Worm (Caenorhabditis elegans) whole organism, L3 larva: ENCODE data around the gene F08G2.4.

Experiments used
- ama-1 ChIP-seq: fragments of 150-350 bp; optimal IDR thresholded peaks from 2 replicates; lab custom pipeline; 2018
- ceh-82 ChIP-seq: fragments of 150-350 bp; optimal IDR thresholded peaks from 2 replicates; lab custom pipeline; 2014; ENCODE audit warnings: missing biosample characterization, missing genetic modification characterization
- egl-27 ChIP-seq: sonication (generic microtip); optimal IDR thresholded peaks from 4 replicates; lab custom pipeline; 2017; ENCODE audit warnings: missing biosample characterization, missing genetic modification reagents, missing genetic modification characterization
- eor-1 ChIP-seq, 2 experiments: fragments of 150-350 bp; optimal IDR thresholded peaks; 2 replicates each; lab custom pipeline; 2014 to 2018; ENCODE audit warnings: missing biosample characterization in 2 of 2, missing genetic modification characterization in 2 of 2
- fkh-10 ChIP-seq: sonication (generic microtip); optimal IDR thresholded peaks from 2 replicates; lab custom pipeline; 2017; ENCODE audit warnings: missing biosample characterization, missing genetic modification reagents, missing genetic modification characterization
- fos-1 ChIP-seq: fragments of 150-350 bp; optimal IDR thresholded peaks from 2 replicates; lab custom pipeline; 2014; ENCODE audit warnings: missing biosample characterization, missing genetic modification characterization
- jun-1 ChIP-seq: fragments of 150-350 bp; optimal IDR thresholded peaks from 2 replicates; lab custom pipeline; 2014; ENCODE audit warnings: missing biosample characterization, missing genetic modification reagents, missing genetic modification characterization
- nhr-237 ChIP-seq: fragments of 150-350 bp; optimal IDR thresholded peaks from 2 replicates; lab custom pipeline; 2014; ENCODE audit warnings: missing biosample characterization, missing genetic modification characterization
- nhr-28 ChIP-seq: fragments of 150-350 bp; optimal IDR thresholded peaks from 2 replicates; lab custom pipeline; 2014; ENCODE audit warnings: missing biosample characterization, missing genetic modification characterization
- nhr-77 ChIP-seq: fragments of 150-350 bp; optimal IDR thresholded peaks from 2 replicates; lab custom pipeline; 2014; ENCODE audit warnings: missing biosample characterization, missing genetic modification characterization
- pha-4 ChIP-seq: fragments of 150-350 bp; optimal IDR thresholded peaks from 2 replicates; lab custom pipeline; 2014; ENCODE audit warnings: missing biosample characterization, missing genetic modification reagents, missing genetic modification characterization
- snpc-4 ChIP-seq: fragments of 150-350 bp; optimal IDR thresholded peaks from 2 replicates; lab custom pipeline; 2014; ENCODE audit warnings: missing biosample characterization, missing genetic modification characterization
- zag-1 ChIP-seq: fragments of 150-350 bp; optimal IDR thresholded peaks from 2 replicates; lab custom pipeline; 2014; ENCODE audit warnings: missing biosample characterization, missing genetic modification characterization

DNA sequence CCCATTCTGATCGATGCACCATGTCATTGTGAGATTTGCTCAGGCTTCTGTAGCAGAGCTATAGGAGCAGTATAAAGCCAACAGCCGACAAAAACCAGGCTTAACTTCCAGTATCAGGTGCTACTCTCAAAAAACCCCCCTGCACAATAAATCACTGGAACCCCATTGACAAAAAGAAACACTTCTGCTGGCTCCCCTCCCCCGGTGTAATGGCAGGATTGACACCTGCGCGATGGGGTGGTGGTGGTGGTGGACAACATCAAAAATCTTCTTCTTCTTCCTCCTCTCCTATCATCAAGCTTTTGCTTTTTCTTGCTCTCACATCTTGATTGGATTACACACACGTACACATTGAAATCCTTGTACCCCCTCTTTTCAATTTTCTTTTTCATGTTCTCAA lies 40.7 kb upstream of the F08G2.4 start:
- TF ChIP-seq fkh-10 (GFP tag; lab: Kevin White, UChicago) (no peak), nhr-237 (tag; lab: Kevin White, UChicago) (no peak), fos-1 (no peak), egl-27 (tag; lab: Kevin White, UChicago) (no peak), jun-1 (tag; lab: Kevin White, UChicago) (no peak), pha-4 (no peak), nhr-28 (tag; lab: Kevin White, UChicago) (no peak), ama-1 (lab: Kevin White, UChicago) (no peak), nhr-77 (tag; lab: Kevin White, UChicago) (no peak), zag-1 (tag; lab: Kevin White, UChicago) (no peak), ceh-82 (tag; lab: Kevin White, UChicago) (no peak), eor-1 (tag; optimal IDR thresholded peaks at IDR 0.05; lab: Kevin White, UChicago) (no peak), snpc-4 (tag; lab: Kevin White, UChicago) (no peak)
